Fruit fly (Drosophila melanogaster): ENCODE measurements around the gene nej.
A peak's percentile ranks its signal among the peaks of the same experiment; 100 is the strongest.

nej gene

dm6 chrX:9664426-9664825 lies 22.4 kb downstream of the nej start (continued):
- TF ChIP-seq CG12104 (GFP tag; optimal IDR thresholded peaks at IDR 0.05) (no peak), cg (GFP tag; optimal IDR thresholded peaks at IDR 0.05) (no peak), Chrac-16 (GFP tag; optimal IDR thresholded peaks at IDR 0.05) (peak; percentile 41), grn (GFP tag; optimal IDR thresholded peaks at IDR 0.05) (peak; percentile 2), CG12744 (GFP tag; optimal IDR thresholded peaks at IDR 0.05) (no peak), Blimp-1 (GFP tag; optimal IDR thresholded peaks at IDR 0.05) (no peak), ab (GFP tag; optimal IDR thresholded peaks at IDR 0.05) (no peak), Ssrp (tag; optimal IDR thresholded peaks at IDR 0.05) (peak; percentile 49), Dfd (GFP tag; optimal IDR thresholded peaks at IDR 0.05) (no peak), z (GFP tag; IDR thresholded peaks at IDR 0.05) (no peak), CG31365 (tag; optimal IDR thresholded peaks at IDR 0.05) (no peak), Taf1 (GFP tag; IDR thresholded peaks at IDR 0.05) (no peak), HmgZ (tag; optimal IDR thresholded peaks at IDR 0.05) (peak; percentile 25), CG17829 (tag; optimal IDR thresholded peaks at IDR 0.05) (peak; percentile 37), dysf (GFP tag; IDR thresholded peaks at IDR 0.05) (0 out of 3 replicates have a peak, but pooled peaks have one; percentile 45), schlank (tag; optimal IDR thresholded peaks at IDR 0.05) (peak; percentile 53), CG1602 (GFP tag; optimal IDR thresholded peaks at IDR 0.05) (no peak), tgo (GFP tag; IDR thresholded peaks at IDR 0.05) (0 out of 3 replicates have a peak, but pooled peaks have one; percentile 25), HmgD (GFP tag; optimal IDR thresholded peaks at IDR 0.05) (no peak), CG10147 (GFP tag; optimal IDR thresholded peaks at IDR 0.05) (no peak), Kr (GFP tag; optimal IDR thresholded peaks at IDR 0.05) (no peak), Atf6 (GFP tag; IDR thresholded peaks at IDR 0.05) (peak; percentile 44; the same call in 1 of the 2 replicates), her (GFP tag; optimal IDR thresholded peaks at IDR 0.05) (peak; percentile 51), CG10543 (GFP tag; optimal IDR thresholded peaks at IDR 0.05) (no peak), NC2β (GFP tag; optimal IDR thresholded peaks at IDR 0.05) (peak; percentile 12), CG3281 (GFP tag; optimal IDR thresholded peaks at IDR 0.05) (peak; percentile 59), CG8290 (GFP tag; optimal IDR thresholded peaks at IDR 0.05) (no peak), CG8290 (tag; optimal IDR thresholded peaks at IDR 0.05) (peak in 1 of 2 experiments; percentile 82), ase (GFP tag; IDR thresholded peaks at IDR 0.05) (no peak), fd64A (GFP tag; optimal IDR thresholded peaks at IDR 0.05) (no peak), MBD-R2 (GFP tag; IDR thresholded peaks at IDR 0.05) (no peak), dpn (GFP tag; optimal IDR thresholded peaks at IDR 0.05) (peak in 1 of 2 experiments; percentile 36), tio (GFP tag; optimal IDR thresholded peaks at IDR 0.05) (no peak), CG10321 (GFP tag; IDR thresholded peaks at IDR 0.05) (no peak), odd (GFP tag; optimal IDR thresholded peaks at IDR 0.05) (no peak), Hr39 (optimal IDR thresholded peaks at IDR 0.05) (no peak), knrl (GFP tag; IDR thresholded peaks at IDR 0.05; ENCODE audit: partially characterized antibody) (no peak), org-1 (GFP tag; optimal IDR thresholded peaks at IDR 0.05) (peak; percentile 40), bab2 (GFP tag; optimal IDR thresholded peaks at IDR 0.05) (no peak), maf-S (GFP tag; optimal IDR thresholded peaks at IDR 0.05) (no peak), Sox100B (GFP tag; optimal IDR thresholded peaks at IDR 0.05) (no peak), Ets65A (GFP tag) (no peak), pum (GFP tag; optimal IDR thresholded peaks at IDR 0.05) (no peak), Max (GFP tag; optimal IDR thresholded peaks at IDR 0.05) (no peak), Hsf (GFP tag; optimal IDR thresholded peaks at IDR 0.05) (peak; percentile 14), Stat92E (GFP tag; optimal IDR thresholded peaks at IDR 0.05) (no peak), sug (tag; optimal IDR thresholded peaks at IDR 0.05) (peak; percentile 77), Deaf1 (tag; optimal IDR thresholded peaks at IDR 0.05) (no peak), hth (optimal IDR thresholded peaks at IDR 0.05) (no peak), CG2875 (GFP tag; optimal IDR thresholded peaks at IDR 0.05) (peak; percentile 44), vnd (GFP tag; IDR thresholded peaks at IDR 0.05; ENCODE audit: partially characterized antibody) (no peak), CG1529 (GFP tag; optimal IDR thresholded peaks at IDR 0.05) (peak; percentile 18), hb (GFP tag; IDR thresholded peaks at IDR 0.05; ENCODE audit: partially characterized antibody) (no peak)

All from whole organism, embryonic.